Worm (Caenorhabditis elegans) whole organism, L1 larva: ENCODE measurements around the gene W02B12.11.
A peak's percentile ranks its signal among the peaks of the same experiment; 100 is the strongest.

Source experiments
- C16A3.4 ChIP-seq: fragments of 150-350 bp; optimal IDR thresholded peaks from 2 replicates; lab custom pipeline; 2014; ENCODE audit warnings: missing biosample characterization, missing genetic modification characterization
- F16B12.6 ChIP-seq: fragments of 150-350 bp; optimal IDR thresholded peaks from 2 replicates; lab custom pipeline; 2014; ENCODE audit warnings: missing biosample characterization, missing genetic modification characterization
- Y116A8C.19 ChIP-seq: sonication (generic microtip); optimal IDR thresholded peaks from 2 replicates; lab custom pipeline; 2016; ENCODE audit warnings: missing compliant biosample characterization, missing genetic modification characterization, borderline replicate concordance
- aha-1 ChIP-seq: fragments of 150-350 bp; optimal IDR thresholded peaks from 2 replicates; lab custom pipeline; 2014; ENCODE audit warnings: missing biosample characterization, missing genetic modification characterization
- aly-2 ChIP-seq: fragments of 150-350 bp; optimal IDR thresholded peaks from 2 replicates; lab custom pipeline; 2014; ENCODE audit warnings: missing biosample characterization, missing genetic modification characterization
- blmp-1 ChIP-seq: fragments of 150-350 bp; optimal IDR thresholded peaks from 2 replicates; lab custom pipeline; 2014; ENCODE audit warnings: missing biosample characterization, missing genetic modification characterization
- ceh-8 ChIP-seq: fragments of 200-800 bp; sonication (Bioruptor generic); optimal IDR thresholded peaks from 2 replicates; lab custom pipeline; 2018; ENCODE audit warnings: mild to moderate bottlenecking, missing genetic modification characterization, moderate library complexity, missing compliant biosample characterization
- ces-1 ChIP-seq: fragments of 150-350 bp; optimal IDR thresholded peaks from 2 replicates; lab custom pipeline; 2014; ENCODE audit warnings: missing biosample characterization, missing genetic modification reagents, missing genetic modification characterization
- dpl-1 ChIP-seq, 3 experiments: fragments of 150-350 bp in 2 of 3; sonication (generic microtip) in 1 of 3; optimal IDR thresholded peaks; 2 replicates each; lab custom pipeline; 2014 to 2017; ENCODE audit warnings: missing biosample characterization in 3 of 3, missing genetic modification characterization in 3 of 3, missing genetic modification reagents in 3 of 3
- efl-1 ChIP-seq, 4 experiments: fragments of 150-350 bp; optimal IDR thresholded peaks in 3 of 4; peaks in 1 of 4; 1 replicate in 1 of 4; 2 replicates in 3 of 4; lab custom pipeline; 2014; ENCODE audit warnings: missing biosample characterization in 2 of 4, missing genetic modification characterization in 2 of 4, missing genetic modification reagents in 2 of 4
- efl-3 ChIP-seq: fragments of 200-800 bp; sonication (Bioruptor generic); optimal IDR thresholded peaks from 2 replicates; lab custom pipeline; 2018; ENCODE audit warnings: mild to moderate bottlenecking, missing genetic modification characterization, missing compliant biosample characterization
- egl-13 ChIP-seq: sonication (generic microtip); optimal IDR thresholded peaks from 2 replicates; lab custom pipeline; 2016; ENCODE audit warnings: missing genotype, missing genetic modification reagents, missing genetic modification characterization, missing compliant biosample characterization
- elt-2 ChIP-seq: sonication (generic microtip); optimal IDR thresholded peaks from 2 replicates; lab custom pipeline; 2016; ENCODE audit warnings: missing genetic modification characterization, mild to moderate bottlenecking, inconsistent platforms, missing compliant biosample characterization, missing genetic modification reagents
- elt-3 ChIP-seq, 6 experiments: fragments of 150-350 bp in 1 of 6; sonication (generic microtip); optimal IDR thresholded peaks; 2 replicates each; lab custom pipeline; 2017 to 2018; ENCODE audit warnings: missing biosample characterization in 6 of 6, missing genetic modification characterization in 6 of 6, inconsistent platforms in 1 of 6
- fkh-8 ChIP-seq: sonication (generic microtip); optimal IDR thresholded peaks from 2 replicates; lab custom pipeline; 2016; ENCODE audit warnings: mild to moderate bottlenecking, missing genetic modification characterization, missing compliant biosample characterization
- fos-1 ChIP-seq: fragments of 150-350 bp; optimal IDR thresholded peaks from 2 replicates; lab custom pipeline; 2014; ENCODE audit warnings: missing biosample characterization, missing genetic modification characterization
- hlh-17 ChIP-seq: fragments of 200-800 bp; sonication (Bioruptor generic); optimal IDR thresholded peaks from 2 replicates; lab custom pipeline; 2018; ENCODE audit warnings: missing genetic modification characterization, mild to moderate bottlenecking, missing compliant biosample characterization, moderate library complexity, borderline replicate concordance
- irx-1 ChIP-seq: sonication (generic microtip); optimal IDR thresholded peaks from 2 replicates; lab custom pipeline; 2016; ENCODE audit warnings: missing genetic modification characterization, missing compliant biosample characterization
- lin-13 ChIP-seq: fragments of 150-350 bp; optimal IDR thresholded peaks from 2 replicates; lab custom pipeline; 2014; ENCODE audit warnings: missing biosample characterization, missing genetic modification reagents, missing genetic modification characterization
- lin-14 ChIP-seq: fragments of 200-800 bp; sonication (Bioruptor generic); optimal IDR thresholded peaks from 2 replicates; lab custom pipeline; 2018; ENCODE audit warnings: mild to moderate bottlenecking, missing genetic modification characterization, moderate library complexity, missing compliant biosample characterization
- lin-39 ChIP-seq: fragments of 150-350 bp; optimal IDR thresholded peaks from 2 replicates; lab custom pipeline; 2014; ENCODE audit warnings: missing biosample characterization, missing genetic modification reagents, missing genetic modification characterization
- lir-3 ChIP-seq: sonication (generic microtip); optimal IDR thresholded peaks from 2 replicates; lab custom pipeline; 2016; ENCODE audit warnings: mild to moderate bottlenecking, missing genetic modification characterization, moderate library complexity, missing compliant biosample characterization; ENCODE audit not compliant: poor library complexity
- lsy-2 ChIP-seq, 2 experiments: fragments of 150-350 bp; optimal IDR thresholded peaks; 2 replicates each; lab custom pipeline; 2014; ENCODE audit warnings: missing biosample characterization in 2 of 2, missing genetic modification characterization in 2 of 2
- mep-1 ChIP-seq: fragments of 150-350 bp; optimal IDR thresholded peaks from 2 replicates; lab custom pipeline; 2014; ENCODE audit warnings: missing biosample characterization, missing genetic modification characterization
- nhr-12 ChIP-seq: sonication (generic microtip); optimal IDR thresholded peaks from 2 replicates; lab custom pipeline; 2017; ENCODE audit warnings: missing biosample characterization, missing genetic modification characterization
- nhr-19 ChIP-seq: fragments of 200-800 bp; sonication (Bioruptor generic); conservative IDR thresholded peaks from 2 replicates; pipeline ENCODE4 v1.3.6; 2022; ENCODE audit warnings: missing genetic modification characterization, missing compliant biosample characterization
- nhr-20 ChIP-seq: sonication (generic microtip); optimal IDR thresholded peaks from 2 replicates; lab custom pipeline; 2016; ENCODE audit warnings: mild to moderate bottlenecking, missing genetic modification characterization, missing compliant biosample characterization
- nhr-71 ChIP-seq: sonication (generic microtip); optimal IDR thresholded peaks from 2 replicates; lab custom pipeline; 2016; ENCODE audit warnings: mild to moderate bottlenecking, missing genetic modification characterization, moderate library complexity, missing compliant biosample characterization
- nhr-84 ChIP-seq: sonication (generic microtip); optimal IDR thresholded peaks from 2 replicates; lab custom pipeline; 2017; ENCODE audit warnings: missing biosample characterization, missing genetic modification characterization
- pag-3 ChIP-seq: sonication (generic microtip); optimal IDR thresholded peaks from 2 replicates; lab custom pipeline; 2017; ENCODE audit warnings: missing genetic modification characterization, mild to moderate bottlenecking, missing compliant biosample characterization, antibody characterized with exemption, borderline replicate concordance; ENCODE audit not compliant: insufficient read depth
- rnt-1 ChIP-seq: sonication (generic microtip); optimal IDR thresholded peaks from 2 replicates; lab custom pipeline; 2016; ENCODE audit warnings: mild to moderate bottlenecking, missing genetic modification characterization, moderate library complexity, missing compliant biosample characterization
- skn-1 ChIP-seq: fragments of 150-350 bp; optimal IDR thresholded peaks from 2 replicates; lab custom pipeline; 2014; ENCODE audit warnings: missing biosample characterization, missing genetic modification characterization
- snpc-4 ChIP-seq: fragments of 150-350 bp; optimal IDR thresholded peaks from 2 replicates; lab custom pipeline; 2014; ENCODE audit warnings: missing biosample characterization, missing genetic modification characterization
- sox-4 ChIP-seq: sonication (generic microtip); optimal IDR thresholded peaks from 2 replicates; lab custom pipeline; 2016; ENCODE audit warnings: missing genetic modification characterization, missing compliant biosample characterization
- sptf-1 ChIP-seq: fragments of 150-350 bp; optimal IDR thresholded peaks from 2 replicates; lab custom pipeline; 2014; ENCODE audit warnings: missing biosample characterization, missing genetic modification characterization
- swsn-7 ChIP-seq: sonication (generic microtip); optimal IDR thresholded peaks from 2 replicates; lab custom pipeline; 2016; ENCODE audit warnings: missing genetic modification characterization, missing compliant biosample characterization
- tlp-1 ChIP-seq: fragments of 150-350 bp; optimal IDR thresholded peaks from 2 replicates; lab custom pipeline; 2014; ENCODE audit warnings: missing biosample characterization, missing genetic modification characterization
- unc-130 ChIP-seq: fragments of 150-350 bp; optimal IDR thresholded peaks from 2 replicates; lab custom pipeline; 2017; ENCODE audit warnings: missing biosample characterization, missing genetic modification characterization, inconsistent platforms
- zip-4 ChIP-seq: fragments of 200-800 bp; sonication (Bioruptor generic); optimal IDR thresholded peaks from 2 replicates; lab custom pipeline; 2018; ENCODE audit warnings: mild to moderate bottlenecking, missing genetic modification characterization, moderate library complexity, missing compliant biosample characterization
- ztf-11 ChIP-seq, 2 experiments: sonication (generic microtip); optimal IDR thresholded peaks; 2 replicates each; lab custom pipeline; 2016 to 2017; ENCODE audit warnings: missing genetic modification characterization in 2 of 2, missing biosample characterization in 1 of 2, missing compliant biosample characterization in 1 of 2

W02B12.11 gene

ce11 chrII:11495806-11496205 is 22.1 kb downstream of the W02B12.11 start:
- no peak for TF ChIP-seq aha-1
- no peak for TF ChIP-seq ces-1 (GFP tag; lab: Kevin White, UChicago)
- no peak for TF ChIP-seq efl-1 (optimal IDR thresholded peaks at IDR 0.05; lab: Kevin White, UChicago)
- TF ChIP-seq efl-1 (GFP tag; optimal IDR thresholded peaks at IDR 0.05 in 1 of 2; lab: Kevin White, UChicago): peak in 1 of 2 experiments; percentile 93

ce11 chrII:11496767-11497166 is 23.1 kb downstream of the W02B12.11 start, which contains the start of gene emc-5:
Gene emc-5, plus strand, starts transcription at chrII:11496780.
- TF ChIP-seq Y116A8C.19 (tag; lab: Kevin White, UChicago) (no peak), snpc-4 (no peak), nhr-19 (GFP tag; lab: Robert Waterston, UW) (peak; percentile 31), C16A3.4 (tag; lab: Kevin White, UChicago) (no peak), tlp-1 (no peak), mep-1 (tag; lab: Kevin White, UChicago) (no peak), nhr-71 (tag; lab: Kevin White, UChicago) (peak; percentile 47), lin-14 (GFP tag; lab: Kevin White, UChicago) (peak; percentile 45), egl-13 (tag; lab: Kevin White, UChicago) (no peak), aha-1 (no peak), aly-2 (no peak), ceh-8 (GFP tag; lab: Kevin White, UChicago) (no peak), dpl-1 (GFP tag; optimal IDR thresholded peaks at IDR 0.05; lab: Kevin White, UChicago) (no peak), swsn-7 (no peak), elt-2 (no peak), rnt-1 (peak; percentile 75), efl-1 (optimal IDR thresholded peaks at IDR 0.05; lab: Kevin White, UChicago) (peak; percentile 3 to 15), efl-1 (GFP tag; optimal IDR thresholded peaks at IDR 0.05 in 1 of 2; lab: Kevin White, UChicago) (no peak), lir-3 (tag; lab: Kevin White, UChicago) (peak; percentile 14), lin-39 (tag; lab: Kevin White, UChicago) (peak; percentile 73), fos-1 (tag; lab: Kevin White, UChicago) (no peak), lsy-2 (tag; optimal IDR thresholded peaks at IDR 0.05; lab: Kevin White, UChicago) (peak in 1 of 2 experiments; percentile 42), zip-4 (GFP tag; lab: Kevin White, UChicago) (no peak), sptf-1 (no peak)

ce11 chrII:11497365-11497764 is 23.7 kb downstream of the W02B12.11 start, which contains the start of gene B0334.5:
Gene B0334.5, plus strand, starts transcription at chrII:11497665.
- TF ChIP-seq skn-1 (tag; lab: Kevin White, UChicago): no peak
- no peak for TF ChIP-seq ztf-11 (tag; optimal IDR thresholded peaks at IDR 0.05; lab: Kevin White, UChicago)
- no peak for TF ChIP-seq fkh-8 (tag; lab: Kevin White, UChicago)
- TF ChIP-seq lin-13 (GFP tag; lab: Kevin White, UChicago): no peak
- TF ChIP-seq hlh-17 (GFP tag; lab: Kevin White, UChicago): no peak
- TF ChIP-seq C16A3.4 (tag; lab: Kevin White, UChicago): no peak
- no peak for TF ChIP-seq efl-3 (GFP tag; lab: Kevin White, UChicago)
- no peak for TF ChIP-seq nhr-12 (tag; lab: Kevin White, UChicago)
- no peak for TF ChIP-seq pag-3 (tag; lab: Kevin White, UChicago)

ce11 chrII:11500198-11500597 is 26.5 kb downstream of the W02B12.11 start, which contains the start of gene B0334.20:
Gene B0334.20, minus strand, starts transcription at chrII:11500459.
- TF ChIP-seq C16A3.4 (tag; lab: Kevin White, UChicago): no peak
- TF ChIP-seq ces-1 (GFP tag; lab: Kevin White, UChicago): no peak
- no peak for TF ChIP-seq pag-3 (tag; lab: Kevin White, UChicago)
- TF ChIP-seq, all 84 proteins: peak for 0

- TF ChIP-seq lsy-2 (tag; optimal IDR thresholded peaks at IDR 0.05; lab: Kevin White, UChicago): no peak
- TF ChIP-seq nhr-20: peak; percentile 7
- TF ChIP-seq unc-130 (tag; lab: Kevin White, UChicago): no peak
- TF ChIP-seq elt-3 (tag; optimal IDR thresholded peaks at IDR 0.05; lab: Kevin White, UChicago): peak; percentile 28 to 96 (median 84)
- peak; percentile 100 for TF ChIP-seq blmp-1 (tag; lab: Kevin White, UChicago)
- no peak for TF ChIP-seq nhr-84 (tag; lab: Kevin White, UChicago)
- TF ChIP-seq F16B12.6 (tag; lab: Kevin White, UChicago): no peak
- no peak for TF ChIP-seq irx-1 (tag; lab: Kevin White, UChicago)
- no peak for TF ChIP-seq sox-4 (tag; lab: Kevin White, UChicago)
These were observed 28.3 kb downstream of the W02B12.11 start for ce11 chrII:11501956-11502355.
